Fruit fly (Drosophila melanogaster) whole organism, adult: ENCODE measurements around the gene CG7916.

Source experiments
- CG11617 ChIP-seq: fragments of 200-800 bp; sonication (Bioruptor generic); optimal IDR thresholded peaks from 2 replicates; lab custom pipeline; 2017; ENCODE audit warnings: mild to moderate bottlenecking, missing biosample characterization, missing genetic modification reagents, missing genetic modification characterization
- CG12768 ChIP-seq: fragments of 200-800 bp; sonication (Bioruptor generic); optimal IDR thresholded peaks from 2 replicates; lab custom pipeline; 2017; ENCODE audit warnings: missing biosample characterization, missing genetic modification characterization, mild to moderate bottlenecking, moderate library complexity, missing genetic modification reagents
- CG14711 ChIP-seq: fragments of 200-800 bp; sonication (Bioruptor generic); optimal IDR thresholded peaks from 2 replicates; lab custom pipeline; 2018; ENCODE audit warnings: missing biosample characterization, mild to moderate bottlenecking, missing genetic modification characterization, moderate library complexity
- CG1620 ChIP-seq: fragments of 200-800 bp; sonication (Bioruptor generic); optimal IDR thresholded peaks from 2 replicates; lab custom pipeline; 2016; ENCODE audit warnings: missing biosample characterization, missing genetic modification characterization
- CG33017 ChIP-seq: fragments of 200-800 bp; sonication (Bioruptor generic); optimal IDR thresholded peaks from 2 replicates; lab custom pipeline; 2018; ENCODE audit warnings: missing biosample characterization, mild to moderate bottlenecking, missing genetic modification characterization, moderate library complexity
- CG5204 ChIP-seq: fragments of 200-800 bp; sonication (Bioruptor generic); optimal IDR thresholded peaks from 2 replicates; lab custom pipeline; 2016; ENCODE audit warnings: missing biosample characterization, missing genetic modification characterization
- CG7045 ChIP-seq: fragments of 200-800 bp; sonication (Bioruptor generic); optimal IDR thresholded peaks from 2 replicates; lab custom pipeline; 2017; ENCODE audit warnings: missing biosample characterization, mild to moderate bottlenecking, missing genetic modification characterization
- CG7101 ChIP-seq: fragments of 200-800 bp; sonication (Bioruptor generic); optimal IDR thresholded peaks from 2 replicates; lab custom pipeline; 2018; ENCODE audit warnings: missing biosample characterization, mild to moderate bottlenecking, missing genetic modification characterization, moderate library complexity
- Clk ChIP-seq: fragments of 200-800 bp; sonication (Bioruptor generic); optimal IDR thresholded peaks from 2 replicates; lab custom pipeline; 2017; ENCODE audit warnings: missing biosample characterization, missing genetic modification characterization
- Crg-1 ChIP-seq: fragments of 200-800 bp; sonication (Bioruptor generic); optimal IDR thresholded peaks from 2 replicates; lab custom pipeline; 2016; ENCODE audit warnings: missing biosample characterization, missing genetic modification characterization
- Hr96 ChIP-seq: fragments of 200-800 bp; sonication (Bioruptor generic); optimal IDR thresholded peaks from 2 replicates; lab custom pipeline; 2016; ENCODE audit warnings: missing biosample characterization, missing genetic modification characterization
- Mnt ChIP-seq: fragments of 200-800 bp; sonication (Bioruptor generic); optimal IDR thresholded peaks from 2 replicates; lab custom pipeline; 2016; ENCODE audit warnings: missing biosample characterization, mild to moderate bottlenecking, missing genetic modification characterization
- bab1 ChIP-seq: fragments of 200-800 bp; sonication (Bioruptor generic); optimal IDR thresholded peaks from 3 replicates; lab custom pipeline; 2019; ENCODE audit warnings: missing biosample characterization, mild to moderate bottlenecking, missing genetic modification characterization, moderate library complexity
- cic ChIP-seq: fragments of 200-800 bp; sonication (Bioruptor generic); optimal IDR thresholded peaks from 2 replicates; lab custom pipeline; 2017; ENCODE audit warnings: missing biosample characterization, mild to moderate bottlenecking, missing genetic modification characterization, moderate library complexity
- cnc ChIP-seq, 2 experiments: fragments of >200 bp; optimal IDR thresholded peaks; 2 replicates each; lab custom pipeline; 2017
- kay ChIP-seq: fragments of 200-800 bp; sonication (Bioruptor generic); peaks from one replicate; lab custom pipeline; 2016; ENCODE audit warnings: missing biosample characterization, missing genetic modification characterization, borderline replicate concordance
- ovo ChIP-seq: fragments of 200-800 bp; sonication (Bioruptor generic); optimal IDR thresholded peaks from 2 replicates; lab custom pipeline; 2016; ENCODE audit warnings: missing biosample characterization, missing genetic modification characterization
- pad ChIP-seq: fragments of 200-800 bp; sonication (Bioruptor generic); optimal IDR thresholded peaks from 3 replicates; lab custom pipeline; 2017; ENCODE audit warnings: missing biosample characterization, missing genetic modification characterization, mild to moderate bottlenecking, moderate library complexity, missing genetic modification reagents
- tj ChIP-seq: fragments of 200-800 bp; sonication (Bioruptor generic); optimal IDR thresholded peaks from 3 replicates; lab custom pipeline; 2017; ENCODE audit warnings: missing biosample characterization, mild to moderate bottlenecking, missing genetic modification characterization, moderate library complexity
- toe ChIP-seq: fragments of 200-800 bp; sonication (Bioruptor generic); optimal IDR thresholded peaks from 2 replicates; lab custom pipeline; 2016; ENCODE audit warnings: missing biosample characterization, missing genetic modification characterization

The CG7916 gene

DNA sequence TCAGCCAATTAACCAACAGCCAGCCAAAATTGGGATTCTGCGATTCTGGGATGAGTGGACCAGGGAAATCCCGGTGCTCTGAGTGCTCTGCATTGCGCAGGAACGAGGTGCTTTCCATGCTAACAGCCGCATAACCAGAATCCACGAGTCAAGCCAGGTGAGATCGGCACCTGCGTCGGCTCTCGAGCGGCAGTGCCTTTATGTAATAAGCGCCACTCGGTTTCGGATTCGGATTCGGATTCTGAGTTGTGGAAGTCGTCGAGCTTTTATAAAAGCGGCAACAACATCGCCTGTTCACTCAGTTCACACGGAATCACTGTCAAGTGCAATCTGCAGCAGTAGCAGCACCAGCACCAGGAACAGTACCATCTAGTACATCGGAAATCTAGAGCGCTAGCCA, 25.6 kb upstream of the CG7916 start, which contains the start of gene b:
Gene b (plus strand): TSS at position 301 of the 400 bp plus-strand sequence.
- TF ChIP-seq Mnt (GFP tag; lab: Kevin White, UChicago) (no peak), Hr96 (GFP tag; lab: Kevin White, UChicago) (peak; percentile 29), ovo (GFP tag; lab: Kevin White, UChicago) (no peak)

- TF ChIP-seq Clk (GFP tag; lab: Kevin White, UChicago) (no peak), cic (no peak), toe (GFP tag; lab: Kevin White, UChicago) (no peak), cnc (optimal IDR thresholded peaks at IDR 0.05; lab: Kevin White, UChicago) (no peak), CG33017 (tag; lab: Kevin White, UChicago) (no peak), Hr96 (GFP tag; lab: Kevin White, UChicago) (no peak), tj (no peak), CG14711 (no peak), kay (GFP tag; lab: Kevin White, UChicago) (no peak), CG5204 (GFP tag; lab: Kevin White, UChicago) (no peak), CG1620 (no peak), ovo (GFP tag; lab: Kevin White, UChicago) (no peak), CG7045 (GFP tag; lab: Kevin White, UChicago) (no peak), CG11617 (GFP tag; lab: Kevin White, UChicago) (no peak), CG12768 (GFP tag; lab: Kevin White, UChicago) (no peak), CG7101 (tag; lab: Kevin White, UChicago) (no peak), Mnt (GFP tag; lab: Kevin White, UChicago) (no peak)
Observed at dm6 chr2L:13827557-13827956, 19.0 kb upstream of the CG7916 start, which contains the start of gene PolG1. TSS of gene PolG1 (minus strand) at chr2L:13827772.

DNA sequence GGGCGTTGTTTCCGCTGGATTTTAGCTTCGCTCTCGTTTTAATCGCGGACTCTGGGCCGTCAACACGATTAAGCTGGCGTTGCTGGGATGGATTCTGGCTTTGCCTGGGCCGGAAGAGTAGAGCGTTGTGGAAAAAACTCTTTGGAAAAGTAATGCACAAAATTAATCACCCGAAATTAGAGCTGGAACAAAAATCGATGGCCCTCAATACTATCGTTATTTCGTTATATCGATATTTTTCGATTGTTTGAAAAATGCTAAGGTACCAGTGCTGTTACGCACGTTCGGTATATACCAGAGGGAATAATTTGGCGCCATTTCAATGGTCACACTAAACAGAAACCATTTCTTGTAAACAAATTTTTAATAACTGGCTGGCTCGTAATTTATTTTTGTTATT, 17.0 kb upstream of the CG7916 start, which contains the start of the genes Arpc1 and Orc5:
Gene Arpc1 (minus strand): TSS at position 202 of the 400 bp plus-strand sequence.
Gene Orc5 (plus strand): TSS at position 298 of the 400 bp plus-strand sequence.
- no peak for TF ChIP-seq tj
- TF ChIP-seq Mnt (GFP tag; lab: Kevin White, UChicago): no peak
- TF ChIP-seq Crg-1 (GFP tag; lab: Kevin White, UChicago): peak; percentile 6
- no peak for TF ChIP-seq CG7045 (GFP tag; lab: Kevin White, UChicago)
- TF ChIP-seq CG14711: peak; percentile 14
- no peak for TF ChIP-seq pad (GFP tag; lab: Kevin White, UChicago)
- no peak for TF ChIP-seq kay (GFP tag; lab: Kevin White, UChicago)
- no peak for TF ChIP-seq CG5204 (GFP tag; lab: Kevin White, UChicago)
- no peak for TF ChIP-seq cic
- TF ChIP-seq bab1 (GFP tag; lab: Kevin White, UChicago): peak; percentile 72
- no peak for TF ChIP-seq CG12768 (GFP tag; lab: Kevin White, UChicago)
- no peak for TF ChIP-seq ovo (GFP tag; lab: Kevin White, UChicago)
- TF ChIP-seq CG1620: peak; percentile 30
- TF ChIP-seq toe (GFP tag; lab: Kevin White, UChicago): no peak
- TF ChIP-seq CG11617 (GFP tag; lab: Kevin White, UChicago): no peak
- TF ChIP-seq CG7101 (tag; lab: Kevin White, UChicago): peak; percentile 6
- no peak for TF ChIP-seq CG33017 (tag; lab: Kevin White, UChicago)
- no peak for TF ChIP-seq cnc (optimal IDR thresholded peaks at IDR 0.05; lab: Kevin White, UChicago)
- no peak for TF ChIP-seq Clk (GFP tag; lab: Kevin White, UChicago)
- TF ChIP-seq Hr96 (GFP tag; lab: Kevin White, UChicago): no peak

- TF ChIP-seq CG33017 (tag; lab: Kevin White, UChicago) (peak; percentile 11), bab1 (GFP tag; lab: Kevin White, UChicago) (no peak), CG11617 (GFP tag; lab: Kevin White, UChicago) (no peak), tj (peak; percentile 0), CG5204 (GFP tag; lab: Kevin White, UChicago) (no peak), pad (GFP tag; lab: Kevin White, UChicago) (no peak), Mnt (GFP tag; lab: Kevin White, UChicago) (peak; percentile 38), CG7045 (GFP tag; lab: Kevin White, UChicago) (no peak), CG1620 (peak; percentile 12), Clk (GFP tag; lab: Kevin White, UChicago) (no peak), ovo (GFP tag; lab: Kevin White, UChicago) (no peak), CG14711 (peak; percentile 19), CG12768 (GFP tag; lab: Kevin White, UChicago) (no peak), CG7101 (tag; lab: Kevin White, UChicago) (peak; percentile 53), toe (GFP tag; lab: Kevin White, UChicago) (no peak), cnc (optimal IDR thresholded peaks at IDR 0.05; lab: Kevin White, UChicago) (no peak), Crg-1 (GFP tag; lab: Kevin White, UChicago) (peak; percentile 33)
Observed at dm6 chr2L:13833058-13833457, 13.5 kb upstream of the CG7916 start, which contains the start of the genes GatC, PolG2 and Polr2C. TSS of gene GatC (minus strand) at chr2L:13833105. TSS of gene PolG2 (minus strand) at chr2L:13833105. TSS of gene Polr2C (plus strand) at chr2L:13833337.

DNA sequence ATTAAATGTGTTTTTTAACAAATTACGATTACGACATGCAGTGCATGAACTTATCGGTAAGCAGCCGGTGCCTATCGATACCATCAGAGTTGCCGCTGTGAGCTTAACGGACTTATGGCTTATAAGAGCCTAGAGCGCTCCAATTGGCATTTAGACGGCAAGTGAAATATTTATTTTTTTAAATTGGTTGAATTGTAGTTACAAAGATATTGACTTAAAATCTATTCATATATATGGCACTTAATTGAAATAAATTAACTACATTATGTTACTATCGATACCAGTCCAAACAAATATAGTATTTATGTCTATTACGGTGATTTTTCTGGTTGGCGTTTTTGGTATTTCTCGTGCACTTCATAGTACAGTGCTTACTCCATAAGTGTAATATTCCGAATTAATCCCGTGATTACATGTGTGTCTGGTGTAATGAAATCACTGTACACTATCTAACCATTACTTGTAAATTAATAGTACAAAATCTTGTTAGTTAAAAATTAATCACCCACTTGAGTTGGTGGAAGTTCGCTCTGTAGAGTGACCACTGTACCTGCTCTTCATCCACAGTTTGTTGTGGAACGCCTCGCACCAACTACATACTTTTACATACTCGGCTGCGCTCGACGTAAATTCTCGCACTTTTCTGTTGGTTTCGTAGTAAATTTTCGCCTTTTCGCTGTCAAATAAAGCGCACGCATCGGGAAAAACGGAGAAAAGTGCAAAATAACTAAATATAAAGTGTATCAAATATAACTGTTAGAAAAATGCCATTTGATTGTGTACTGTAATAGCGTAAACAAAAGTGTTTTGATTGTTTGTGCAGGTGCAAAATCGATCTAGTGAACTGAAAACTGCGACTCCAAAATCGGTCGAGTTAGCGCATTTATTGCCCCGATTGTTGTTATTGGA, 11.3 kb upstream of the CG7916 start, which contains the start of the genes mRpS23 and CenG1A:
Gene mRpS23 (minus strand): TSS at position 71 of the 909 bp plus-strand sequence.
Gene CenG1A (plus strand): TSS at position 563 of the 909 bp plus-strand sequence.
- TF ChIP-seq Mnt (GFP tag; lab: Kevin White, UChicago) (peak; percentile 98), tj (peak; percentile 91), Hr96 (GFP tag; lab: Kevin White, UChicago) (peak; percentile 99), CG7045 (GFP tag; lab: Kevin White, UChicago) (peak; percentile 99), CG12768 (GFP tag; lab: Kevin White, UChicago) (peak; percentile 99), bab1 (GFP tag; lab: Kevin White, UChicago) (peak; percentile 100), CG14711 (peak; percentile 98), pad (GFP tag; lab: Kevin White, UChicago) (peak; percentile 93), CG5204 (GFP tag; lab: Kevin White, UChicago) (peak; percentile 100), toe (GFP tag; lab: Kevin White, UChicago) (peak; percentile 99), kay (GFP tag; lab: Kevin White, UChicago) (no peak), Crg-1 (GFP tag; lab: Kevin White, UChicago) (peak; percentile 99), cic (peak; percentile 91), CG7101 (tag; lab: Kevin White, UChicago) (peak; percentile 100), cnc (optimal IDR thresholded peaks at IDR 0.05; lab: Kevin White, UChicago) (no peak), ovo (GFP tag; lab: Kevin White, UChicago) (peak; percentile 98), CG33017 (tag; lab: Kevin White, UChicago) (peak; percentile 100), CG1620 (peak; percentile 99), CG11617 (GFP tag; lab: Kevin White, UChicago) (peak; percentile 98), Clk (GFP tag; lab: Kevin White, UChicago) (peak; percentile 99)
